Worm (Caenorhabditis elegans): ENCODE measurements around the gene C18C4.7.
A peak's percentile ranks its signal among the peaks of the same experiment; 100 is the strongest.

The C18C4.7 gene

DNA sequence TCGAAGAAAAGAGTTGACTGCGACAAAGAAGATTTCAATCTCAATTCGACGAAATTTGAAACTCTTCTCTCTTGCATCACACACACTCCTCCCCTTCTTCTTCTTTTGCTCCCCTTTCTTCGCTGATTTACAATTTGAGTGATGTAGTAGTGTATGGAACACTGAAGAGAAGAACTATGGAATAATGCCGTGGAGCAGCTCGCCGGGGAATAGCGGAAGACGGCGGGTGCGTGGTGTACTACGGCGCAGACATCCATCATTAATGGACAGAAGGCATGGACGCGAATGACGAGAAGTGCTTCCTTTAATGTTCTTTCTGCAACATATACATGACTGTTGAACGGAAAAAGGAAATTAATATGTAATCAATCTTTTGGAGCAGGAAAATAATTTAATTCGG lies 15.8 kb upstream of the C18C4.7 start:
- no peak for TF ChIP-seq drap-1 (GFP tag; optimal IDR thresholded peaks at IDR 0.05)
- no peak for TF ChIP-seq nhr-76 (tag; optimal IDR thresholded peaks at IDR 0.05)
- no peak for TF ChIP-seq mls-2 (tag; optimal IDR thresholded peaks at IDR 0.05)
- no peak for TF ChIP-seq unc-120 (tag; optimal IDR thresholded peaks at IDR 0.05; ENCODE audit: poor library complexity, severe bottlenecking)
- no peak for TF ChIP-seq bed-3 (GFP tag; optimal IDR thresholded peaks at IDR 0.05)
- no peak for TF ChIP-seq mab-5 (tag; optimal IDR thresholded peaks at IDR 0.05)
- TF ChIP-seq nhr-237 (tag; optimal IDR thresholded peaks at IDR 0.05) = no peak
- TF ChIP-seq cnd-1 (tag; optimal IDR thresholded peaks at IDR 0.05) = no peak
- no peak for TF ChIP-seq lin-32 (GFP tag; optimal IDR thresholded peaks at IDR 0.05)
- TF ChIP-seq lsy-2 (tag; optimal IDR thresholded peaks at IDR 0.05) = no peak
- no peak for TF ChIP-seq ceh-43 (GFP tag; optimal IDR thresholded peaks at IDR 0.05)
- no peak for TF ChIP-seq nhr-12 (tag; optimal IDR thresholded peaks at IDR 0.05)
- TF ChIP-seq sem-2 (GFP tag; optimal IDR thresholded peaks at IDR 0.05) = no peak

DNA sequence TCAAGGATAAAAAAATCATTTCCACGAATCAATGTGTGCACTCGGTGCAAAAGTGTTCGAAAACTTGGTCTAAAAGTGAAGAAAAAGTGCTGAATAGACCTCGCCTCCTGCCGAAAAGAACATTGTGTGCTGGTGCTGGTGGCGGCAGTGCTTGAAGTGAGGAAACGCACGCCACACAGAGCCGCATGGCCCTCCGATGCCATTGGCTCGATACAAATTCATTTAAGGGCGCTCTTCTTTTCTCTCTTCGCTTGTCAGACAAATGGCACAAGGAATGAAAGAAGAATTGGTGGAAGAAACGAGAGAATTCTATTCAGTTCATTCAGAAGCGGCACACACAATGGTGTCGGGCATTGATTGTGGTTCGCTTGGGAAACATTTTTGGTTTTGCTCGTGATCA lies 15.3 kb upstream of the C18C4.7 start:
- TF ChIP-seq ces-1 (GFP tag; optimal IDR thresholded peaks at IDR 0.05) (peak; percentile 93), unc-120 (tag; optimal IDR thresholded peaks at IDR 0.05; ENCODE audit: poor library complexity, severe bottlenecking) (no peak)

DNA sequence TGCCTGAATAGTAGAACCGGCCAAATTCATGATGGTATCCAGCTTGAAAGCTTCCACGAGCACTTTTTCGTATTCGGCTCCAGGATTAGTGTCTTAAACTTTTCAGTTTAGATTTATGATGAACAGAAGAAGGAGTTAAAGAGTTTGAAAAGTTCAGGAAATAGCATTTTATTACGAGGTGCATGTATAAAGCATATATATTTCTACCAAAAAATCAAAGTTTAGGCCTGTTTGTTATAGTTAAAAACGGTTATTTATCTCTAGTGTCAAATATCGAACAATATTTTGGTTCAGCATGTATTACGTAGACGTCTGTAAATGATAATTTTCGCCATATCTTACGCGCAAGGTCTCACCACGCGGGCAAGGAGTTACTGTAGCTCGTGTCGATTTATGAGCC lies 14.3 kb upstream of the C18C4.7 start, which contains the start of gene klc-2:
Gene klc-2 (minus strand): TSS at position 101 of the 400 bp plus-strand sequence.
- no peak for TF ChIP-seq M03D4.4 (tag; optimal IDR thresholded peaks at IDR 0.05)
- TF ChIP-seq tbx-8 (GFP tag; optimal IDR thresholded peaks at IDR 0.05) = no peak
- TF ChIP-seq drap-1 (GFP tag; optimal IDR thresholded peaks at IDR 0.05) = no peak
- TF ChIP-seq flh-1 (GFP tag; optimal IDR thresholded peaks at IDR 0.05) = no peak
- no peak for TF ChIP-seq bed-3 (GFP tag; optimal IDR thresholded peaks at IDR 0.05)
- TF ChIP-seq elt-1 (tag; optimal IDR thresholded peaks at IDR 0.05; ENCODE audit: borderline replicate concordance, insufficient read depth) = no peak
- no peak for TF ChIP-seq mep-1 (tag; optimal IDR thresholded peaks at IDR 0.05)
- TF ChIP-seq lin-32 (GFP tag; optimal IDR thresholded peaks at IDR 0.05) = no peak
- no peak for TF ChIP-seq sptf-1 (tag; optimal IDR thresholded peaks at IDR 0.05)
- TF ChIP-seq lsy-2 (tag; optimal IDR thresholded peaks at IDR 0.05) = no peak
- TF ChIP-seq snpc-4 (tag; optimal IDR thresholded peaks at IDR 0.05) = no peak
- no peak for TF ChIP-seq blmp-1 (tag; optimal IDR thresholded peaks at IDR 0.05)
- TF ChIP-seq ceh-83 (GFP tag; optimal IDR thresholded peaks at IDR 0.05) = no peak
- no peak for TF ChIP-seq nhr-2 (tag; optimal IDR thresholded peaks at IDR 0.05)
- TF ChIP-seq nhr-12 (tag; optimal IDR thresholded peaks at IDR 0.05) = no peak
- TF ChIP-seq sem-2 (GFP tag; optimal IDR thresholded peaks at IDR 0.05) = no peak
- TF ChIP-seq mab-5 (tag; optimal IDR thresholded peaks at IDR 0.05) = no peak
- no peak for TF ChIP-seq ham-2 (GFP tag; optimal IDR thresholded peaks at IDR 0.05)
- TF ChIP-seq ces-1 (GFP tag; optimal IDR thresholded peaks at IDR 0.05) = no peak
- no peak for TF ChIP-seq elt-3 (tag; optimal IDR thresholded peaks at IDR 0.05)

DNA sequence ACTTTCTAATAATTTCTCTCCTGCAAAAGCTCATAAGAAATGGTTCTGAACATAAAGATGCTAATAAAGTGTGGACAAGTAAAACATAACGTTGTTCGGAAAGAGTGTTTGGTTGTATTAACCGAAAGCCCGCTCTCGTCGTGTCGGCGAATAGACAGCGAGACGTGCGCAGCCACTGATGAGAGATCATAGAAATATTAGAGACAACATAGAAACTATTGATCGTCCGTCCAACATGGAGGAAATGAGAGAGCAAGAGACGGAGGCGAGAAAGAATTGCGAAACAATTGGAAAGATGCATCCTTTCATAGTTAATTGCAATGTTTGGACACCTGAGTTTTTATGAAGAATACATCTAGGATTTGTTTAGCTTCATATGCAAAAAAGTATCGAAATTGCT lies 13.5 kb upstream of the C18C4.7 start:
- TF ChIP-seq ceh-39 (tag; optimal IDR thresholded peaks at IDR 0.05) (no peak), ham-2 (GFP tag; optimal IDR thresholded peaks at IDR 0.05) (peak; percentile 81), mls-2 (tag; optimal IDR thresholded peaks at IDR 0.05) (peak; percentile 69), elt-1 (tag; optimal IDR thresholded peaks at IDR 0.05; ENCODE audit: borderline replicate concordance, insufficient read depth) (no peak), cnd-1 (tag; optimal IDR thresholded peaks at IDR 0.05) (no peak), elt-3 (tag; optimal IDR thresholded peaks at IDR 0.05) (peak; percentile 54), ztf-11 (tag; optimal IDR thresholded peaks at IDR 0.05) (no peak), lin-32 (GFP tag; optimal IDR thresholded peaks at IDR 0.05) (no peak), snpc-4 (tag; optimal IDR thresholded peaks at IDR 0.05) (no peak), lsy-2 (tag; optimal IDR thresholded peaks at IDR 0.05) (peak; percentile 55), ceh-83 (GFP tag; optimal IDR thresholded peaks at IDR 0.05) (no peak), sem-2 (GFP tag; optimal IDR thresholded peaks at IDR 0.05) (no peak), pha-4 (tag; optimal IDR thresholded peaks at IDR 0.05) (peak; percentile 70), unc-62 (GFP tag; optimal IDR thresholded peaks at IDR 0.05) (peak; percentile 32), ceh-43 (GFP tag; optimal IDR thresholded peaks at IDR 0.05) (no peak), tbx-8 (GFP tag; optimal IDR thresholded peaks at IDR 0.05) (no peak), ces-1 (GFP tag; optimal IDR thresholded peaks at IDR 0.05) (peak; percentile 63), mab-5 (tag; optimal IDR thresholded peaks at IDR 0.05) (no peak), unc-120 (tag; optimal IDR thresholded peaks at IDR 0.05; ENCODE audit: poor library complexity, severe bottlenecking) (peak; percentile 56), nhr-237 (tag; optimal IDR thresholded peaks at IDR 0.05) (peak; percentile 2), blmp-1 (tag; optimal IDR thresholded peaks at IDR 0.05) (no peak), mep-1 (tag; optimal IDR thresholded peaks at IDR 0.05) (peak; percentile 48), flh-1 (GFP tag; optimal IDR thresholded peaks at IDR 0.05) (no peak), M03D4.4 (tag; optimal IDR thresholded peaks at IDR 0.05) (no peak)

DNA sequence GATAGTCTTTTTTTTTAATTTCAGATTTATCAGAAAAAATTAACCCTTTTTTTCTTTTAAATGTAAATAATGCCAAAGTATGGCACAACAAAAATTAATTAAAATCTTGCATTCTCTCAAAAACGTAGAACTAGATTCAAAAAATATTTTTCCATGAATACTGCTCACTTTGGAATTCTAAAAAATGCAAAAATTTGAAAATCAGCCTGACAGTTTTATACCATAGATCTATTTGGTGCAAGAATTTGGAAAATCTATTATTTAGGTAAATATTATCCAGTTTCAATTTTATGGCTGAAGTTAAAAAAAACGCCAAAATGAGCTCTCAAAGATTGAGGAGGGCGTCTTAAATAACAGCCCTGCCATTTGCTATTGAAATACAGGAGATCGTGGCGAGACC lies 12.6 kb upstream of the C18C4.7 start:
- TF ChIP-seq ztf-11 (tag; optimal IDR thresholded peaks at IDR 0.05) = no peak
- no peak for TF ChIP-seq ceh-83 (GFP tag; optimal IDR thresholded peaks at IDR 0.05)
- no peak for TF ChIP-seq sem-2 (GFP tag; optimal IDR thresholded peaks at IDR 0.05)
- TF ChIP-seq ceh-39 (tag; optimal IDR thresholded peaks at IDR 0.05) = no peak
- TF ChIP-seq mep-1 (tag; optimal IDR thresholded peaks at IDR 0.05) = no peak

All from whole organism, mixed stage, embryonic.